Worm (Caenorhabditis elegans): ENCODE measurements around the gene C53A5.2.

Gene C53A5.2

DNA sequence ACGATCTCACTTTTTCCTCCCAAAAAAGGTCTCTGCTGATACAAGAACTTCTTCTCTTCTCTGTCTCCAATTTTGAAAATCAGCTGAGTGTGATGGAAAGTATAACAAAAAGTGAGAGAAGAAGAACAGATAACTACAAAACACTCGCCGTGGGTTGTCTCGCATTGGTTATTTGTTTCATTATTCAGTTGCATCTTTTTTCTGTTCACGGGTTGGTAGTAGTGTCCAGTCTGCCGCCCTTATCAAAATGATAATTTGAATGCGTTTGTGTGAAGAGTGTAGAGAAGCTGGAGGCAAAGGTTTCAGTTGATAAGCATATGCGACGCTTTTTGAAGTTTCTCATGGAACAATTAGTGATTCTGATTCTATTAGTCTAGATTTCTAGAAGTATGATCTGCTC is 19.9 kb downstream of the C53A5.2 start:
- TF ChIP-seq snpc-4 (tag; optimal IDR thresholded peaks at IDR 0.05) (no peak), ceh-39 (tag; optimal IDR thresholded peaks at IDR 0.05) (no peak), nhr-237 (tag; optimal IDR thresholded peaks at IDR 0.05) (no peak), mab-5 (tag; optimal IDR thresholded peaks at IDR 0.05) (no peak), cnd-1 (tag; optimal IDR thresholded peaks at IDR 0.05) (no peak), unc-62 (GFP tag; optimal IDR thresholded peaks at IDR 0.05) (no peak), elt-1 (tag; optimal IDR thresholded peaks at IDR 0.05; ENCODE audit: borderline replicate concordance, insufficient read depth) (no peak), nhr-28 (tag; optimal IDR thresholded peaks at IDR 0.05) (no peak), sptf-1 (tag; optimal IDR thresholded peaks at IDR 0.05) (no peak), ceh-83 (GFP tag; optimal IDR thresholded peaks at IDR 0.05) (no peak), unc-39 (tag; optimal IDR thresholded peaks at IDR 0.05) (no peak), nhr-2 (tag; optimal IDR thresholded peaks at IDR 0.05) (no peak), drap-1 (GFP tag; optimal IDR thresholded peaks at IDR 0.05) (no peak), unc-120 (tag; optimal IDR thresholded peaks at IDR 0.05; ENCODE audit: poor library complexity, severe bottlenecking) (no peak), nhr-76 (tag; optimal IDR thresholded peaks at IDR 0.05) (no peak), nhr-12 (tag; optimal IDR thresholded peaks at IDR 0.05) (no peak)

ce11 chrV:14501136-14501535 is 21.9 kb downstream of the C53A5.2 start, which contains the start of gene R02D5.24:
Gene R02D5.24 (plus strand): TSS chrV:14501340.
- no peak for TF ChIP-seq snpc-4 (tag; optimal IDR thresholded peaks at IDR 0.05)
- TF ChIP-seq zip-8 (tag; optimal IDR thresholded peaks at IDR 0.05): peak; percentile 81
- TF ChIP-seq mls-2 (tag; optimal IDR thresholded peaks at IDR 0.05): no peak
- peak; percentile 32 for TF ChIP-seq sptf-1 (tag; optimal IDR thresholded peaks at IDR 0.05)
- peak; percentile 10 for TF ChIP-seq hlh-1 (tag; optimal IDR thresholded peaks at IDR 0.05)
- TF ChIP-seq drap-1 (GFP tag; optimal IDR thresholded peaks at IDR 0.05): peak; percentile 73
- peak; percentile 56 for TF ChIP-seq cnd-1 (tag; optimal IDR thresholded peaks at IDR 0.05)
- no peak for TF ChIP-seq elt-1 (tag; optimal IDR thresholded peaks at IDR 0.05; ENCODE audit: borderline replicate concordance, insufficient read depth)
- no peak for TF ChIP-seq ztf-11 (tag; optimal IDR thresholded peaks at IDR 0.05)
- peak; percentile 99 for TF ChIP-seq nhr-2 (tag; optimal IDR thresholded peaks at IDR 0.05)
- TF ChIP-seq tbx-8 (GFP tag; optimal IDR thresholded peaks at IDR 0.05): no peak

DNA sequence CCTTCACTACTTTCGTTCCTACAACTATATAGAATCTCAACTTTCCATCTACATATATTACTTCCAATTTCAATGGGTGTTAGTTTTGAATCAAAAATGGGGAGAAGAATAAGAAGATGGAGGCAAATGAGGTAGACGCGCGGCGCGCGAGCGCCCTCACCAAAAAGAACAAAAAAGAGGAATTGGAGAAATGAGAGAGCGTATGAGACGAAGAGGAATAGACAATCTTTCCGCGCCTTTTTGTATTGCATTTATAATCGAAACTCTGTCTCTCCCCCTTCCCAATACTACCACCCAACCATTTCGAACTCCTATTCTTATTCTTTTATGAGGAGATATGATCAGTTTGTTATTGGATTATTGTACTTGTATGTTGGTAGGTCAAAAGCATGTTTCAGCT is 22.5 kb downstream of the C53A5.2 start:
- peak; percentile 15 for TF ChIP-seq ces-1 (GFP tag; optimal IDR thresholded peaks at IDR 0.05)
- no peak for TF ChIP-seq ztf-11 (tag; optimal IDR thresholded peaks at IDR 0.05)
- no peak for TF ChIP-seq mab-5 (tag; optimal IDR thresholded peaks at IDR 0.05)

ce11 chrV:14499074-14499864 is 23.7 kb downstream of the C53A5.2 start:
- TF ChIP-seq drap-1 (GFP tag; optimal IDR thresholded peaks at IDR 0.05) (peak; percentile 23), unc-62 (GFP tag; optimal IDR thresholded peaks at IDR 0.05) (no peak), blmp-1 (tag; optimal IDR thresholded peaks at IDR 0.05) (no peak), nhr-12 (tag; optimal IDR thresholded peaks at IDR 0.05) (no peak)

ce11 chrV:14498204-14498603 is 24.8 kb downstream of the C53A5.2 start:
- peak; percentile 63 for TF ChIP-seq ham-2 (GFP tag; optimal IDR thresholded peaks at IDR 0.05)
- no peak for TF ChIP-seq nhr-237 (tag; optimal IDR thresholded peaks at IDR 0.05)
- peak; percentile 50 for TF ChIP-seq mls-2 (tag; optimal IDR thresholded peaks at IDR 0.05)
- peak; percentile 52 for TF ChIP-seq mep-1 (tag; optimal IDR thresholded peaks at IDR 0.05)
- peak; percentile 51 for TF ChIP-seq lin-13 (tag; optimal IDR thresholded peaks at IDR 0.05)
- TF ChIP-seq ces-1 (GFP tag; optimal IDR thresholded peaks at IDR 0.05): peak; percentile 8
- TF ChIP-seq nhr-2 (tag; optimal IDR thresholded peaks at IDR 0.05): peak; percentile 84
- TF ChIP-seq snpc-4 (tag; optimal IDR thresholded peaks at IDR 0.05): no peak
- TF ChIP-seq ceh-43 (GFP tag; optimal IDR thresholded peaks at IDR 0.05): no peak
- TF ChIP-seq nhr-12 (tag; optimal IDR thresholded peaks at IDR 0.05): no peak
- TF ChIP-seq sptf-1 (tag; optimal IDR thresholded peaks at IDR 0.05): peak; percentile 46
- TF ChIP-seq cnd-1 (tag; optimal IDR thresholded peaks at IDR 0.05): peak; percentile 22

DNA sequence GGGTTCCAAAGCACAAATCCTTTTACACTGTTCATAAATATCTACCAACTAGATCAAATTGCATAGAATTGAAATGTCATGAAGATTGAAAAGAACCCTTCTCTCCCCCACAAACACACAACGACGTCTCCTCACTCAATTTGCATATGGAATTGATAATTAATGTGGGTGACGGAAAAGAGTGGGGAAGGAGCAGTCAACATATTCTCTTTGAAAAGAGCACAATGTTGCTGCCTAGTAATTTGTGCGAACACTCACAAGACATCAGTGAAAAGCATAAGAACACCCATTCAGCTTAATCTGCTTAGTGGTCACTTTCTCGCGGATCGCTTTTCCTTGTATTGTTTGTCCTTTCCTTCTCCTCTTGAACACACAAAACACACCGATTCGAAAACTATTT is 26.6 kb downstream of the C53A5.2 start:
- TF ChIP-seq ceh-43 (GFP tag; optimal IDR thresholded peaks at IDR 0.05) (no peak), unc-62 (GFP tag; optimal IDR thresholded peaks at IDR 0.05) (peak; percentile 27), ces-1 (GFP tag; optimal IDR thresholded peaks at IDR 0.05) (peak; percentile 86), mls-2 (tag; optimal IDR thresholded peaks at IDR 0.05) (no peak), elt-1 (tag; optimal IDR thresholded peaks at IDR 0.05; ENCODE audit: borderline replicate concordance, insufficient read depth) (no peak), drap-1 (GFP tag; optimal IDR thresholded peaks at IDR 0.05) (peak; percentile 51), mab-5 (tag; optimal IDR thresholded peaks at IDR 0.05) (no peak)
